Fruit fly (Drosophila melanogaster): ENCODE measurements around the gene CG43291.
A peak's percentile ranks its signal among the peaks of the same experiment; 100 is the strongest.

Gene CG43291

DNA sequence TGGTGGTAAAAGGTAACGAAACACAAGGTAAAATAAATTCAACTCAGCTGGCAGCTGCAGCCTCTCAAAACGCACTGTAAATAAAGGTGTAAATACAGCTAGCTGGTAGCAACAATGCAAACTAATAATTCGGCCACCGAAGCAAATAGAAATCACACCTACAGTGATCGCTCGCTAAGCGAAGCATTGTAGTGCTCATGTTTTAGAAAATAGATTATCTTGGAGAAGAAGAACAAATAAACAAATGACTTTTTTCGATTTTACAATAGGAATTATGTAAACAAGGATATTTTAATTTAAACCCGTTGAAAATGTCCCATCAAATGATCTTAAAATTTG, 39.9 kb upstream of the CG43291 start:
- TF ChIP-seq gl (tag; optimal IDR thresholded peaks at IDR 0.05) = no peak
- TF ChIP-seq rn (GFP tag; IDR thresholded peaks at IDR 0.05) = no peak
- TF ChIP-seq D1 (tag; optimal IDR thresholded peaks at IDR 0.05) = no peak
- no peak for TF ChIP-seq CG13204 (GFP tag; optimal IDR thresholded peaks at IDR 0.05)
- TF ChIP-seq CG12605 (GFP tag; IDR thresholded peaks at IDR 0.05) = no peak
- no peak for TF ChIP-seq CG9948 (tag; optimal IDR thresholded peaks at IDR 0.05)
- TF ChIP-seq CG4496 (GFP tag; IDR thresholded peaks at IDR 0.05) = no peak
- no peak for TF ChIP-seq fd96Ca (GFP tag; IDR thresholded peaks at IDR 0.05)
- TF ChIP-seq CG8301 (tag; optimal IDR thresholded peaks at IDR 0.05) = no peak
- no peak for TF ChIP-seq CG34367 (tag; optimal IDR thresholded peaks at IDR 0.05)
- no peak for TF ChIP-seq CG32121 (GFP tag; IDR thresholded peaks at IDR 0.05)
- no peak for TF ChIP-seq Pif1A (GFP tag; optimal IDR thresholded peaks at IDR 0.05)
- no peak for TF ChIP-seq Snoo (tag; optimal IDR thresholded peaks at IDR 0.05)
- TF ChIP-seq CG15710 (tag; optimal IDR thresholded peaks at IDR 0.05) = no peak
- TF ChIP-seq CG17806 (tag; optimal IDR thresholded peaks at IDR 0.05) = no peak
- TF ChIP-seq Ets98B (GFP tag; IDR thresholded peaks at IDR 0.05) = no peak
- no peak for TF ChIP-seq CG10348 (GFP tag; IDR thresholded peaks at IDR 0.05)
- TF ChIP-seq CG8159 (tag; optimal IDR thresholded peaks at IDR 0.05) = no peak

DNA sequence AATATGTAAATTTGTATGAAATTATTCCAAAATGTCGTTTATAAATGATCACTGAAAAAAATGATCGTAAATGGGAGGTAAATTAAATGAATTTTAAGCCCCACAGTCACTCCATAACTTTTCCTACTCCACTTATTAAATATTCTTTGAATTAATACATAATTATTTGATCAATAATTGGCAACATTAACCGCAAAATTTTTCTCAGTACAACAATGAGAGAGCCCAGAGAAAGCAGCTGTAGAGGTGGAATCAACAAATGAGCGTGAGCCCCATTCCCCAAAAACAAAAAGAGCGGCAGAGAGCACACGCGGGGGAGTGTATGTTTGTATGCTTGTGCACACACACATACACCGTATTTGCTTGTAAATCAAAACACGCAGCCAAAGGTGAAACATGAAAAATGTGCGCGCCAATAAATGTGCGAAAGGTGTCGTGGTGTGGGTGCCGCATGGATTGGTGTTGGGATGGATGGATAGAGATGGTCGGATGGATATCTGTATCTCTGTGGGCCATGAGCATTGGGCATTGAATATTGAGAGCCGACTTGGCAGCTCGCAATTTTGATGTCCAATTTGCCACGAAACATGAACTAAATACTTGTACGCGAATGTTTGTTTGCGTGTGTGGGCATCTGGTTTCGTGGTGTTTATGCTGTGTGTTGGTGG, 39.4 kb upstream of the CG43291 start:
- peak; percentile 87 for TF ChIP-seq gl (tag; optimal IDR thresholded peaks at IDR 0.05)
- no peak for TF ChIP-seq fd96Ca (GFP tag; IDR thresholded peaks at IDR 0.05)
- peak; percentile 96 for TF ChIP-seq CG8159 (tag; optimal IDR thresholded peaks at IDR 0.05)
- no peak for TF ChIP-seq Ets98B (GFP tag; IDR thresholded peaks at IDR 0.05)
- peak; percentile 97 for TF ChIP-seq CG14655 (GFP tag; optimal IDR thresholded peaks at IDR 0.05)
- peak; percentile 93 for TF ChIP-seq Pif1A (GFP tag; optimal IDR thresholded peaks at IDR 0.05)
- TF ChIP-seq D1 (tag; optimal IDR thresholded peaks at IDR 0.05) = peak; percentile 95
- TF ChIP-seq CG12605 (GFP tag; IDR thresholded peaks at IDR 0.05) = no peak
- peak; percentile 98 for TF ChIP-seq CG8301 (tag; optimal IDR thresholded peaks at IDR 0.05)
- TF ChIP-seq CG10348 (GFP tag; IDR thresholded peaks at IDR 0.05) = no peak
- peak; percentile 98 for TF ChIP-seq Snoo (tag; optimal IDR thresholded peaks at IDR 0.05)
- no peak for TF ChIP-seq CG4496 (GFP tag; IDR thresholded peaks at IDR 0.05)
- TF ChIP-seq CG13204 (GFP tag; optimal IDR thresholded peaks at IDR 0.05) = peak; percentile 81
- peak; percentile 94 for TF ChIP-seq Pif1B (GFP tag; optimal IDR thresholded peaks at IDR 0.05)
- TF ChIP-seq CG15710 (tag; optimal IDR thresholded peaks at IDR 0.05) = peak; percentile 96
- peak; percentile 97 for TF ChIP-seq CG9948 (tag; optimal IDR thresholded peaks at IDR 0.05)
- peak; percentile 95 for TF ChIP-seq CG17806 (tag; optimal IDR thresholded peaks at IDR 0.05)
- peak; percentile 3 for TF ChIP-seq EcR (GFP tag; optimal IDR thresholded peaks at IDR 0.05)
- no peak for TF ChIP-seq CG32121 (GFP tag; IDR thresholded peaks at IDR 0.05)
- TF ChIP-seq rn (GFP tag; IDR thresholded peaks at IDR 0.05) = no peak
- peak; percentile 96 for TF ChIP-seq CG34367 (tag; optimal IDR thresholded peaks at IDR 0.05)

DNA sequence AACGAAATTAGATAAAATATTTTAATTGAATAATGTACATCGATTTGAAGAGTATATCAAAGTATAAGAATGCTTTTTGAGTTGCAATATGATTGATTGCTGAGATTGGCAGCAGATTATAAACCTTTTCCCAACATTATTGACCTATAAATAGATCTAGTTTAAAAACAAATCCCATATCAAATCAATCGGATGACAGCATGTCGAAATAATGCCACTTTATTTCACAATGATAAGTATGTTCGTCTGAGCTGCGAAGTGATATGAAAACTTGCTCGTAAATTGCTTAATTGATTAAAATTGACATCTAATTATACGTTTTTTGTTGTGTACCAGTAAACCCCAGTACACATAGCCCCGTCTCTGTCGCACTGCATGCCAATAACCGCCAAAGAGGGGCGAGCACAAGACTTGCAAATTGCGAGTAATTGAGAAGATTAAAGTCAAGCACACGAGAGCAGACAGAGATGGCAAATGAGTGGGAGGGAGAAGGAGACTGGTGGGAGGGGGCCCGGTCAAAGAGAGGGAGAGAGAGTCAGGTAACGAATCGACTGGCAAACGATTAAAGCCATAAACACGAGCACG, 38.7 kb upstream of the CG43291 start:
- TF ChIP-seq fd96Ca (GFP tag; IDR thresholded peaks at IDR 0.05) = no peak
- peak; percentile 28 for TF ChIP-seq Pif1A (GFP tag; optimal IDR thresholded peaks at IDR 0.05)
- peak; percentile 57 for TF ChIP-seq CG8159 (tag; optimal IDR thresholded peaks at IDR 0.05)
- TF ChIP-seq CG8301 (tag; optimal IDR thresholded peaks at IDR 0.05) = peak; percentile 63
- peak; percentile 77 for TF ChIP-seq CG9948 (tag; optimal IDR thresholded peaks at IDR 0.05)
- TF ChIP-seq Snoo (tag; optimal IDR thresholded peaks at IDR 0.05) = peak; percentile 68
- peak; percentile 37 for TF ChIP-seq CG34367 (tag; optimal IDR thresholded peaks at IDR 0.05)
- TF ChIP-seq CG13204 (GFP tag; optimal IDR thresholded peaks at IDR 0.05) = no peak
- no peak for TF ChIP-seq CG12605 (GFP tag; IDR thresholded peaks at IDR 0.05)
- TF ChIP-seq CG15710 (tag; optimal IDR thresholded peaks at IDR 0.05) = peak; percentile 47
- no peak for TF ChIP-seq CG4496 (GFP tag; IDR thresholded peaks at IDR 0.05)
- TF ChIP-seq CG14655 (GFP tag; optimal IDR thresholded peaks at IDR 0.05) = peak; percentile 75
- TF ChIP-seq EcR (GFP tag; optimal IDR thresholded peaks at IDR 0.05) = peak; percentile 67
- TF ChIP-seq CG17806 (tag; optimal IDR thresholded peaks at IDR 0.05) = peak; percentile 18

DNA sequence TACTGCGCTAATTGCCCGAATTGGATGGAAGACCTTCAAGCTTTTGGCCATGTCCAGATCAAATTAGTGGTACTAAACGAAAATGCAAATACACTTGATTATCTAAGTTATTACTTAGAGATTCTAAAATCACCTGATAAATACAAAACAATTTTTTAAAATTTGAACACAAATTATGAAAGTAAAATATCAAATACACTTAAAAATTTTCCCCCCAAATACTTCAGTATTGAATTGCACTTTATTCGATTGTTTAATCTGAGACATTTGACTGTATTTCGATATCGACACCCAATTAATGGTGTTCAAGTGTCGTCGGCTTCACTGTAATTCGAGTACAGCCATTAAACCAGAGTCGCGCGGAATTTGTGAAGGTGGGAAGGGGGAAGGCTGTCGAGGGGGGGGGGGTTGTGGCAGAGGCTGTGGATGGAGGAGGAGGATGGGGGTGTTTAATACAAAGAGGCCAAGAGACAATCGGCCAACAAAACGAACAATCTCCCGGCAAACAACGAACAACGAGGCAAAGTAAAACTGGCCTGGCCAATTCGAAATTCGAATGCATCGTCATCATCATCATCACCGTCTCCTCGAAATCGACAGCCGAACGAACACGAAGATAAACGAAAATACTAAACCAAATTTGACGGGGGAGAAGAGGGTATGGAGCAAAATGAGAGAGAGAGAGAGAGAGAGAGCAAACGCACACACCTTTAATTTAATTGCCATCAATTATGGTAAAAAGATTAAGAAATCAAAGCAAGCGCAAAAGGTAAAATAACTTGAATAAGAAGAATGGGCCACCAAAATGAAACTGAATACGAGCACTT, 38.0 kb upstream of the CG43291 start:
- TF ChIP-seq CG10348 (GFP tag; IDR thresholded peaks at IDR 0.05) (no peak), EcR (GFP tag; optimal IDR thresholded peaks at IDR 0.05) (no peak), Pif1B (GFP tag; optimal IDR thresholded peaks at IDR 0.05) (no peak), CG12605 (GFP tag; IDR thresholded peaks at IDR 0.05) (0 out of 2 replicates have a peak, but pooled peaks have one; percentile 17), CG8301 (tag; optimal IDR thresholded peaks at IDR 0.05) (no peak), gl (tag; optimal IDR thresholded peaks at IDR 0.05) (no peak), Ets98B (GFP tag; IDR thresholded peaks at IDR 0.05) (peak; percentile 45; the same call in 1 of the 2 replicates), CG13204 (GFP tag; optimal IDR thresholded peaks at IDR 0.05) (peak; percentile 23), Pif1A (GFP tag; optimal IDR thresholded peaks at IDR 0.05) (no peak), CG32121 (GFP tag; IDR thresholded peaks at IDR 0.05) (no peak), CG15710 (tag; optimal IDR thresholded peaks at IDR 0.05) (no peak), CG8159 (tag; optimal IDR thresholded peaks at IDR 0.05) (no peak), CG14655 (GFP tag; optimal IDR thresholded peaks at IDR 0.05) (no peak), fd96Ca (GFP tag; IDR thresholded peaks at IDR 0.05) (no peak), rn (GFP tag; IDR thresholded peaks at IDR 0.05) (no peak), CG34367 (tag; optimal IDR thresholded peaks at IDR 0.05) (no peak), CG9948 (tag; optimal IDR thresholded peaks at IDR 0.05) (no peak), CG17806 (tag; optimal IDR thresholded peaks at IDR 0.05) (no peak), CG4496 (GFP tag; IDR thresholded peaks at IDR 0.05) (peak; percentile 34; the same call in 2 of the 3 replicates), Snoo (tag; optimal IDR thresholded peaks at IDR 0.05) (no peak), D1 (tag; optimal IDR thresholded peaks at IDR 0.05) (peak; percentile 11)
